Worm (Caenorhabditis elegans): Measurements from ENCODE around the gene pals-38.

DNA sequence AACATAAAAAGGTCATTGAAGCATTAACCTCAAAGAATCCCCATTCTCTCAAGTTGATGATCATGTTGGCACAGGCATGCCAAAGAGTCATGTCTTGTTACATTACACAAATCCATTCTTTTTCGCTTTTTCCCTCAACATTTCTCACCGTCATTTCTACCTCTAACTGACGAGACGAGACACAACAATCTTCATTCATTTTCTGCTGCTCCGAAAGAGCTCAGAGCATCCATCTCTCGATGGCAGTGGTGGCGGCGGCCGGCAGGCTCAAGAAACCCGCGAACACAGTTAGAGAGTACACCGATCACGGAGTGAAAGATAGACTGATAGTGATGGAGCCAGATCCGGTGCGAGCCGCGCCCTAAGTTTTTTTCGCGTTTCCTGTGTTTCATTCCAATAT is 30.3 kb upstream of the pals-38 start:
- TF ChIP-seq nhr-25 (tag; optimal IDR thresholded peaks at IDR 0.05) = no peak
- TF ChIP-seq snpc-4 (tag; optimal IDR thresholded peaks at IDR 0.05) = no peak
- no peak for TF ChIP-seq pqm-1 (tag; optimal IDR thresholded peaks at IDR 0.05)
- no peak for TF ChIP-seq nhr-237 (tag; optimal IDR thresholded peaks at IDR 0.05)
- no peak for TF ChIP-seq ceh-82 (tag; optimal IDR thresholded peaks at IDR 0.05)
- TF ChIP-seq unc-62 (GFP tag; optimal IDR thresholded peaks at IDR 0.05) = no peak
- no peak for TF ChIP-seq ceh-28 (tag; optimal IDR thresholded peaks at IDR 0.05)
- TF ChIP-seq elt-3 (tag; optimal IDR thresholded peaks at IDR 0.05) = no peak

All from whole organism, L3 larva.